Worm (Caenorhabditis elegans) whole organism, early embryonic: Measurements from ENCODE around the gene Y45F10C.2.

Experiments
- ama-1 ChIP-seq: fragments of 150-350 bp; optimal IDR thresholded peaks from 2 replicates; lab custom pipeline; 2014
- ceh-36 ChIP-seq: sonication (generic microtip); optimal IDR thresholded peaks from 2 replicates; lab custom pipeline; 2016; ENCODE audit warnings: missing genetic modification characterization, inconsistent platforms, missing compliant biosample characterization
- pes-1 ChIP-seq: fragments of 200-800 bp; sonication (Bioruptor generic); IDR thresholded peaks from 2 replicates; pipeline ENCODE4 v1.3.6; 2022; ENCODE audit warnings: missing genetic modification reagents, missing genetic modification characterization, missing compliant biosample characterization
- scrt-1 ChIP-seq: fragments of 200-800 bp; sonication (Bioruptor generic); IDR thresholded peaks from 2 replicates; pipeline ENCODE4 v1.3.6; 2022; ENCODE audit warnings: missing genetic modification characterization, missing compliant biosample characterization
- sea-1 ChIP-seq: fragments of 200-800 bp; sonication (Bioruptor generic); conservative IDR thresholded peaks from 2 replicates; pipeline ENCODE4 v1.3.6; 2022; ENCODE audit warnings: missing genetic modification characterization, missing compliant biosample characterization

ce11 chrIV:13686965-13687425, 24.5 kb upstream of the Y45F10C.2 start, which contains the start of gene nyn-1:
- TF ChIP-seq pes-1 (GFP tag; lab: Robert Waterston, UW) (no peak), scrt-1 (GFP tag; lab: Robert Waterston, UW) (no peak), ama-1 (lab: Kevin White, UChicago) (no peak), ceh-36 (tag; lab: Kevin White, UChicago) (no peak), sea-1 (GFP tag; lab: Robert Waterston, UW) (no peak)
